Fruit fly (Drosophila melanogaster) whole organism, prepupa: ENCODE results near the gene Nop56.

Experiments
- CG10631 ChIP-seq: fragments of 200-800 bp; sonication (Bioruptor generic); optimal IDR thresholded peaks from 2 replicates; lab custom pipeline; 2016; ENCODE audit warnings: missing biosample characterization, missing genetic modification characterization
- CG10669 ChIP-seq: fragments of 200-800 bp; sonication (Bioruptor generic); optimal IDR thresholded peaks from 3 replicates; lab custom pipeline; 2018; ENCODE audit warnings: missing biosample characterization, mild to moderate bottlenecking, missing genetic modification characterization, moderate library complexity
- CG11294 ChIP-seq: fragments of 200-800 bp; sonication (Bioruptor generic); IDR thresholded peaks from 2 replicates; pipeline ENCODE4 v1.3.6; 2022; ENCODE audit warnings: missing biosample characterization, missing genetic modification characterization
- CG11762 ChIP-seq: fragments of 200-800 bp; sonication (Bioruptor generic); optimal IDR thresholded peaks from 3 replicates; lab custom pipeline; 2016; ENCODE audit warnings: missing biosample characterization, missing genetic modification characterization; ENCODE audit not compliant: insufficient read depth
- CG11902 ChIP-seq: fragments of 200-800 bp; sonication (Bioruptor generic); optimal IDR thresholded peaks from 3 replicates; lab custom pipeline; 2016; ENCODE audit warnings: missing biosample characterization, missing genetic modification characterization
- CG15336 ChIP-seq: fragments of 200-800 bp; sonication (Bioruptor generic); IDR thresholded peaks from 2 replicates; pipeline ENCODE4 v1.3.6; 2022; ENCODE audit warnings: missing biosample characterization, missing genetic modification characterization
- CG16779 ChIP-seq: fragments of 200-800 bp; sonication (Bioruptor generic); optimal IDR thresholded peaks from 3 replicates; lab custom pipeline; 2017; ENCODE audit warnings: missing biosample characterization, mild to moderate bottlenecking, missing genetic modification characterization
- CG32006 ChIP-seq: fragments of 200-800 bp; sonication (Bioruptor generic); optimal IDR thresholded peaks from 3 replicates; lab custom pipeline; 2017; ENCODE audit warnings: missing biosample characterization, mild to moderate bottlenecking, missing genetic modification characterization
- CG3919 ChIP-seq: fragments of 200-800 bp; sonication (Bioruptor generic); optimal IDR thresholded peaks from 3 replicates; lab custom pipeline; 2016; ENCODE audit warnings: missing biosample characterization, missing genetic modification characterization
- CG4318 ChIP-seq: fragments of 200-800 bp; sonication (Bioruptor generic); optimal IDR thresholded peaks from 3 replicates; lab custom pipeline; 2017; ENCODE audit warnings: missing biosample characterization, mild to moderate bottlenecking, missing genetic modification characterization
- CG6792 ChIP-seq: fragments of 200-800 bp; sonication (Bioruptor generic); optimal IDR thresholded peaks from 3 replicates; lab custom pipeline; 2016; ENCODE audit warnings: missing biosample characterization, missing genetic modification characterization
- CG6854 ChIP-seq: fragments of 200-800 bp; sonication (Bioruptor generic); optimal IDR thresholded peaks from 2 replicates; lab custom pipeline; 2017; ENCODE audit warnings: missing biosample characterization, mild to moderate bottlenecking, missing genetic modification characterization
- CG8319 ChIP-seq: fragments of 200-800 bp; sonication (Bioruptor generic); optimal IDR thresholded peaks from 3 replicates; lab custom pipeline; 2016; ENCODE audit warnings: missing biosample characterization, missing genetic modification characterization
- CG8632 ChIP-seq: fragments of 200-800 bp; sonication (Bioruptor generic); optimal IDR thresholded peaks from 3 replicates; lab custom pipeline; 2016; ENCODE audit warnings: missing biosample characterization, missing genetic modification characterization
- Eip75B ChIP-seq: fragments of 200-800 bp; sonication (Bioruptor generic); optimal IDR thresholded peaks from 3 replicates; lab custom pipeline; 2016; ENCODE audit warnings: missing biosample characterization, missing genetic modification characterization
- Eip78C ChIP-seq: fragments of 200-800 bp; sonication (Bioruptor generic); peaks from one replicate; lab custom pipeline; 2016; ENCODE audit warnings: missing biosample characterization, missing genetic modification characterization
- Eip93F ChIP-seq: fragments of 200-800 bp; sonication (Bioruptor generic); optimal IDR thresholded peaks from 2 replicates; lab custom pipeline; 2016; ENCODE audit warnings: missing biosample characterization, mild to moderate bottlenecking, missing genetic modification characterization
- Gug ChIP-seq: fragments of 200-800 bp; sonication (Bioruptor generic); IDR thresholded peaks from 2 replicates; pipeline ENCODE4 v1.3.6; 2022; ENCODE audit warnings: missing biosample characterization, missing genetic modification characterization
- Hr39 ChIP-seq: fragments of 200-800 bp; sonication (Bioruptor generic); optimal IDR thresholded peaks from 2 replicates; lab custom pipeline; 2016; ENCODE audit warnings: missing biosample characterization, missing genetic modification characterization
- Hr4 ChIP-seq: fragments of 200-800 bp; sonication (Bioruptor generic); optimal IDR thresholded peaks from 3 replicates; lab custom pipeline; 2016; ENCODE audit warnings: missing biosample characterization, missing genetic modification characterization
- Sox102F ChIP-seq: fragments of 200-800 bp; sonication (Bioruptor generic); optimal IDR thresholded peaks from 2 replicates; lab custom pipeline; 2016; ENCODE audit warnings: missing biosample characterization, mild to moderate bottlenecking, missing genetic modification characterization
- Sox14 ChIP-seq: fragments of 200-800 bp; sonication (Bioruptor generic); optimal IDR thresholded peaks from 3 replicates; lab custom pipeline; 2016; ENCODE audit warnings: missing biosample characterization, missing genetic modification characterization
- Sox15 ChIP-seq: fragments of 200-800 bp; sonication (Bioruptor generic); optimal IDR thresholded peaks from 3 replicates; lab custom pipeline; 2016; ENCODE audit warnings: missing biosample characterization, missing genetic modification characterization
- achi ChIP-seq: fragments of 200-800 bp; sonication (Bioruptor generic); optimal IDR thresholded peaks from 3 replicates; lab custom pipeline; 2016; ENCODE audit warnings: missing biosample characterization, missing genetic modification characterization
- cyc ChIP-seq: fragments of 200-800 bp; sonication (Bioruptor generic); optimal IDR thresholded peaks from 3 replicates; lab custom pipeline; 2016; ENCODE audit warnings: missing biosample characterization, missing genetic modification characterization
- dac ChIP-seq: fragments of 200-800 bp; sonication (Bioruptor generic); optimal IDR thresholded peaks from 2 replicates; lab custom pipeline; 2017; ENCODE audit warnings: missing biosample characterization, mild to moderate bottlenecking, missing genetic modification characterization
- dsx ChIP-seq: fragments of 200-800 bp; optimal IDR thresholded peaks from 3 replicates; lab custom pipeline; 2019; ENCODE audit warnings: missing biosample characterization, mild to moderate bottlenecking, missing genetic modification characterization, moderate library complexity; ENCODE audit not compliant: poor library complexity, severe bottlenecking
- esn ChIP-seq: fragments of 200-800 bp; sonication (Bioruptor generic); optimal IDR thresholded peaks from 2 replicates; lab custom pipeline; 2016; ENCODE audit warnings: missing biosample characterization, mild to moderate bottlenecking, missing genetic modification characterization, moderate library complexity
- fd85E ChIP-seq: fragments of 200-800 bp; sonication (Bioruptor generic); optimal IDR thresholded peaks from 3 replicates; lab custom pipeline; 2016; ENCODE audit warnings: missing biosample characterization, missing genetic modification characterization
- fkh ChIP-seq: fragments of 200-800 bp; sonication (Bioruptor generic); optimal IDR thresholded peaks from 3 replicates; lab custom pipeline; 2017; ENCODE audit warnings: missing biosample characterization, mild to moderate bottlenecking, missing genetic modification characterization, moderate library complexity
- lz ChIP-seq: fragments of 200-800 bp; sonication (Bioruptor generic); optimal IDR thresholded peaks from 3 replicates; lab custom pipeline; 2016; ENCODE audit warnings: missing biosample characterization, missing genetic modification characterization
- pdm3 ChIP-seq: fragments of 200-800 bp; sonication (Bioruptor generic); optimal IDR thresholded peaks from 3 replicates; lab custom pipeline; 2016; ENCODE audit warnings: missing biosample characterization, missing genetic modification characterization
- salr ChIP-seq, 2 experiments: fragments of 200-800 bp; sonication (Bioruptor generic); optimal IDR thresholded peaks; 3 replicates each; lab custom pipeline; 2016 to 2018; ENCODE audit warnings: missing biosample characterization in 2 of 2, missing genetic modification characterization in 2 of 2, mild to moderate bottlenecking in 1 of 2
- spab ChIP-seq: fragments of 200-800 bp; sonication (Bioruptor generic); optimal IDR thresholded peaks from 2 replicates; lab custom pipeline; 2017; ENCODE audit warnings: missing biosample characterization, mild to moderate bottlenecking, missing genetic modification characterization, missing genetic modification reagents
- svp ChIP-seq: fragments of 200-800 bp; sonication (Bioruptor generic); peaks from one replicate; lab custom pipeline; 2016; ENCODE audit warnings: missing biosample characterization, missing genetic modification characterization
- topi ChIP-seq: fragments of 200-800 bp; sonication (Bioruptor generic); optimal IDR thresholded peaks from 3 replicates; lab custom pipeline; 2016; ENCODE audit warnings: missing biosample characterization, missing genetic modification characterization
- vri ChIP-seq: fragments of 200-800 bp; sonication (Bioruptor generic); optimal IDR thresholded peaks from 3 replicates; lab custom pipeline; 2016; ENCODE audit warnings: missing biosample characterization, mild to moderate bottlenecking, missing genetic modification characterization

The Nop56 gene

DNA sequence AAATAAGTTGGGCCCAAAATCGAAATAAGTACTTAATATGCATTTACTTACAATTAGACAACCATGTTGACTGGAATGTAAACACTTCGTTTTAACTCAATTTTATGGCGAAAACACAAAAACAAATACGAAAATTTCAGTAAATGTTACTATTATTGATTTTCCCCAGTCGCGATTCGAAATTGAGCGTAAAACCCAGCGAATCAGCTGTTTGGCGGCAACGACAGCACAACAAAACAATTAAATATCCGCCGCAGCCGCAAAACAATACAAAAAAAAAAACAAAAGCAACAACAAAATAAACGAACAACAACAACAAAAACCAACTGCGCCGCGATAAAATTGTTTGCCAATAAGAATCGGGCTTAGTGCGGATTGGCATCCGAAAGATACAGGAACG is 31.3 kb downstream of the Nop56 start, which contains the start of the genes CAH8 and CG7059:
Gene CAH8, minus strand, starts transcription at position 101 of the 400 bp plus-strand sequence.
Gene CG7059, plus strand, starts transcription at position 167 of the 400 bp plus-strand sequence.
- TF ChIP-seq Sox14 (GFP tag; lab: Kevin White, UChicago) (no peak), CG4318 (GFP tag; lab: Kevin White, UChicago) (no peak), CG11294 (GFP tag; lab: Robert Waterston, UW) (no peak), Sox15 (GFP tag; lab: Kevin White, UChicago) (no peak), Gug (GFP tag; lab: Robert Waterston, UW) (no peak), vri (GFP tag; lab: Kevin White, UChicago) (no peak), CG6854 (GFP tag; lab: Kevin White, UChicago) (no peak), pdm3 (GFP tag; lab: Kevin White, UChicago) (no peak)
- TF ChIP-seq, all 60 proteins: peak for 0

DNA sequence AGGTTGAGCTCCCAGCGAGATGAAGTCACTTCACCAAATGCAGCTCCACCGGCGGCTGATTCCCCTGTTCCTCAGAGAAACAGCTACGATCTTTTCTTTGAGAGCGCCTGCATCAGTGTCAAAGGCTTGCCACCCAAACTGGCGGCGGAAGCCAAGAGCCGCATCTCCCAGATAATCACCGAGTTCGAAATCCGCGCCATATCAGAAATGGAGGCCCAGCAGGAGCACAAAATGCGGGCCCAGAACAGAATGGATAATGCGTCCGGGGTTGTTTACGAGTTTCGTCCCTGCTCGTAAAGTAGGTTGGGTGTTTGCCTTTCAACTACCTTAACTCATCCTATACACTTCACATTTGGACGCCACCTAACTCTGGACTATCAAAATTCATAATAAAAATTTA is 39.1 kb downstream of the Nop56 start, which contains the start of gene Gpdh3:
Gene Gpdh3, plus strand, starts transcription at position 301 of the 400 bp plus-strand sequence.
- TF ChIP-seq lz (GFP tag; lab: Kevin White, UChicago) (no peak), esn (GFP tag; lab: Kevin White, UChicago) (no peak), CG4318 (GFP tag; lab: Kevin White, UChicago) (no peak), CG11294 (GFP tag; lab: Robert Waterston, UW) (no peak), CG6792 (GFP tag; lab: Kevin White, UChicago) (no peak), cyc (GFP tag; lab: Kevin White, UChicago) (no peak), salr (GFP tag; optimal IDR thresholded peaks at IDR 0.05; lab: Kevin White, UChicago) (no peak), Eip93F (no peak), CG3919 (GFP tag; lab: Kevin White, UChicago) (no peak), CG11762 (GFP tag; lab: Kevin White, UChicago) (no peak), svp (GFP tag; lab: Kevin White, UChicago) (no peak), fd85E (GFP tag; lab: Kevin White, UChicago) (no peak), dsx (GFP tag; lab: Kevin White, UChicago) (no peak), spab (GFP tag; lab: Kevin White, UChicago) (no peak), CG11902 (GFP tag; lab: Kevin White, UChicago) (no peak), Sox102F (GFP tag; lab: Kevin White, UChicago) (no peak)

DNA sequence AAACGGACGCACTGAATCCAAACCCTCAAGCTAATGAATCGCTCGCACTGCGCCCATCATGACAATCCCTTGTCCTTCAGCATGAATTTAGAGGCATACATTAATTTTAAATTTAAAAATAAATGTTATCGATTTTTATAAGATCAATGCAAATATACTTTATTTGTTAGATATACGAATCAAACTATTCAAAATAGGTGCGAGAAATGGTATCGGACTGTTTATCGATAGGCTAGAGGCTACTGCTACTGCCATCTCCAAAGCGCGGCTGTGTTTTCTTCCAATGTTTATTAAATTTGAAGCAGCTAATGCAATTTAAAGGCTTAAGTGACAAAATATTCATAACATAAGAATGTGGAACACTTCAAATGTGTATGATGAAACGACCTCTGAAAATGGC is 39.8 kb downstream of the Nop56 start, which contains the start of gene CG43342:
Gene CG43342, plus strand, starts transcription at position 264 of the 400 bp plus-strand sequence.
- no peak for TF ChIP-seq CG4318 (GFP tag; lab: Kevin White, UChicago)
- TF ChIP-seq dac: no peak
- no peak for TF ChIP-seq spab (GFP tag; lab: Kevin White, UChicago)
- TF ChIP-seq CG6854 (GFP tag; lab: Kevin White, UChicago): no peak
- peak; percentile 64 for TF ChIP-seq fkh (GFP tag; lab: Kevin White, UChicago)
- no peak for TF ChIP-seq Hr39 (GFP tag; lab: Kevin White, UChicago)
- TF ChIP-seq CG8319 (GFP tag; lab: Kevin White, UChicago): no peak
- TF ChIP-seq CG6792 (GFP tag; lab: Kevin White, UChicago): no peak

DNA sequence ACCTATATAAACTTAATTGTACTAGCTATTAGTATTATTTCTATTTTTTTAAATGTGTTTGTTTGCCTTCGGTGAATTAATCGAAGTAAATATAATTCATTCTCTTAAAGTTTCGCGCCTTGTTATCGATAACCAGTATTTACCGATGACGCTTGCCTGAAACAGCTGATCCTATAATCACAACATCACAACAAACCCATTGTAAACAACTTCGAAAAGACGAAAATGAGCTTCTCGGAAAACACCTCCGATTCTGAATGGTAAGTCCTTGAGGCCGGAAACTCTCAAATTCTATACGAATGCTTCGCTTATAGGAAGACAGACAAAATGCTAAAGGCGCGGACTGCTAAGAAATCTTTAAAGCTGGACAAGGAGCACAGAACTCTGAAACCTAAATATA is 40.9 kb downstream of the Nop56 start, which contains the start of gene CG34149:
Gene CG34149, plus strand, starts transcription at position 187 of the 400 bp plus-strand sequence.
- TF ChIP-seq fkh (GFP tag; lab: Kevin White, UChicago) (peak; percentile 82), svp (GFP tag; lab: Kevin White, UChicago) (no peak)

DNA sequence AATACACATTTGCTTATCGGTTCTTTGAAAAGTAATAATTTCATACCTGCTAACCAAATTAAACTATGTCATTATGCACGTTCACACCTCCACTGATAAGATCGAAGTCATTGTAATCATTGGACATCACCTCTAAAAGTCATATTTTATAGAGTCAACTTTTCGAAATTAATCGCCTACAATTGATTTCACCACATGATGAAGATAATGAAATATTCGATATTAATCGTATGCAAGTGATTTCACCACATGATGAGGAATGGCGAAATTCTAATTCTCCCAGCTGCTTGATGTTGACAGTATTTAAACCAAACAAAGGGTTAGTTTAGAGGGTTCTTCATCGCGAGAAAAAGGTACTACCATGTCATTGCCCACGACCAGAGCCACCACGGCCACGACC is 45.2 kb downstream of the Nop56 start, which contains the start of gene CG18596:
Gene CG18596, plus strand, starts transcription at position 250 of the 400 bp plus-strand sequence.
- TF ChIP-seq CG8632 (GFP tag; lab: Kevin White, UChicago) (no peak), Sox102F (GFP tag; lab: Kevin White, UChicago) (no peak), Eip78C (GFP tag; lab: Kevin White, UChicago) (no peak), CG10669 (GFP tag; lab: Kevin White, UChicago) (no peak), CG32006 (GFP tag; lab: Kevin White, UChicago) (no peak), Sox14 (GFP tag; lab: Kevin White, UChicago) (no peak), CG10631 (GFP tag; lab: Kevin White, UChicago) (no peak), Eip75B (GFP tag; lab: Kevin White, UChicago) (no peak), Hr4 (GFP tag; lab: Kevin White, UChicago) (no peak), spab (GFP tag; lab: Kevin White, UChicago) (no peak), CG16779 (tag; lab: Kevin White, UChicago) (no peak), svp (GFP tag; lab: Kevin White, UChicago) (no peak), achi (no peak), CG11762 (GFP tag; lab: Kevin White, UChicago) (no peak), topi (GFP tag; lab: Kevin White, UChicago) (no peak), CG15336 (GFP tag; lab: Robert Waterston, UW) (no peak), dac (no peak)
- TF ChIP-seq, all 60 proteins: peak for 0
